Worm (Caenorhabditis elegans) whole organism, L3 larva: ENCODE results near the gene W02B12.11.
A peak's percentile ranks its signal among the peaks of the same experiment; 100 is the strongest.

Experiments
- lsy-12 ChIP-seq: sonication (generic microtip); optimal IDR thresholded peaks from 2 replicates; lab custom pipeline; 2016; ENCODE audit warnings: mild to moderate bottlenecking, missing genetic modification characterization, missing compliant biosample characterization
- mdl-1 ChIP-seq: fragments of 150-350 bp; optimal IDR thresholded peaks from 2 replicates; lab custom pipeline; 2014; ENCODE audit warnings: missing biosample characterization, missing genetic modification characterization
- nhr-23 ChIP-seq: fragments of 150-350 bp; optimal IDR thresholded peaks from 2 replicates; lab custom pipeline; 2014; ENCODE audit warnings: missing biosample characterization, missing genetic modification reagents, missing genetic modification characterization

- TF ChIP-seq mdl-1 (tag; lab: Kevin White, UChicago) (no peak), nhr-23 (tag; lab: Kevin White, UChicago) (peak; percentile 38), lsy-12 (peak; percentile 7)
These were observed 19.2 kb downstream of the W02B12.11 start, which contains the start of gene hacl-1 for ce11 chrII:11492843-11493242.
